Worm (Caenorhabditis elegans) whole organism, L4 larva: ENCODE measurements around the gene srz-20.
"Not testable (repeated sequence)": the region's sequence is repeated elsewhere in the genome, so short reads cannot be mapped to it uniquely, and the experiment has no call there.

Source experiments
- F49E8.2 ChIP-seq: sonication (generic microtip); optimal IDR thresholded peaks from 2 replicates; lab custom pipeline; 2016; ENCODE audit warnings: missing compliant biosample characterization, mild to moderate bottlenecking, missing genetic modification characterization, borderline replicate concordance
- Y105C5A.15 ChIP-seq: fragments of 200-800 bp; sonication (Bioruptor generic); IDR thresholded peaks from 2 replicates; pipeline ENCODE4 v1.3.6; 2022; ENCODE audit warnings: missing genetic modification characterization, missing compliant biosample characterization
- Y48G9A.11 ChIP-seq: fragments of 200-800 bp; sonication (Bioruptor generic); IDR thresholded peaks from 2 replicates; pipeline ENCODE4 v1.3.6; 2022; ENCODE audit warnings: missing genetic modification reagents, missing genetic modification characterization, missing compliant biosample characterization
- Y75B8A.6 ChIP-seq: fragments of 200-800 bp; sonication (Bioruptor generic); IDR thresholded peaks from 2 replicates; pipeline ENCODE4 v1.3.6; 2022; ENCODE audit warnings: missing genetic modification reagents, missing genetic modification characterization, missing compliant biosample characterization
- ZK546.5 ChIP-seq, 2 experiments: sonication (generic microtip); optimal IDR thresholded peaks; 2 replicates each; lab custom pipeline; 2017; ENCODE audit warnings: missing biosample characterization in 2 of 2, missing genetic modification characterization in 2 of 2
- aha-1 ChIP-seq: fragments of 150-350 bp; peaks from one replicate; lab custom pipeline; 2014; ENCODE audit warnings: missing biosample characterization, missing genetic modification characterization
- aly-2 ChIP-seq: sonication (generic microtip); optimal IDR thresholded peaks from 2 replicates; lab custom pipeline; 2018; ENCODE audit warnings: missing biosample characterization, missing genetic modification characterization
- attf-4 ChIP-seq: sonication (generic microtip); optimal IDR thresholded peaks from 3 replicates; lab custom pipeline; 2017; ENCODE audit warnings: missing biosample characterization, missing genetic modification characterization
- ceh-20 ChIP-seq: fragments of 200-800 bp; sonication (Bioruptor generic); IDR thresholded peaks from 2 replicates; pipeline ENCODE4 v1.3.6; 2022; ENCODE audit warnings: missing genetic modification reagents, missing genetic modification characterization, missing compliant biosample characterization
- ceh-44 ChIP-seq: fragments of 200-800 bp; sonication (Bioruptor generic); IDR thresholded peaks from 2 replicates; pipeline ENCODE4 v1.3.6; 2022; ENCODE audit warnings: missing genetic modification reagents, missing genetic modification characterization, missing compliant biosample characterization
- ceh-62 ChIP-seq: sonication (generic microtip); optimal IDR thresholded peaks from 2 replicates; lab custom pipeline; 2017; ENCODE audit warnings: missing biosample characterization, missing genetic modification characterization
- cey-2 ChIP-seq: sonication (generic microtip); optimal IDR thresholded peaks from 3 replicates; lab custom pipeline; 2017; ENCODE audit warnings: missing genetic modification characterization, mild to moderate bottlenecking, missing compliant biosample characterization, antibody characterized with exemption, borderline replicate concordance; ENCODE audit not compliant: insufficient read depth
- dmd-6 ChIP-seq: fragments of 200-800 bp; sonication (Bioruptor generic); IDR thresholded peaks from 2 replicates; pipeline ENCODE4 v1.3.6; 2022; ENCODE audit warnings: missing genetic modification reagents, missing genetic modification characterization, missing compliant biosample characterization
- dpl-1 ChIP-seq: fragments of 150-350 bp; optimal IDR thresholded peaks from 2 replicates; lab custom pipeline; 2014; ENCODE audit warnings: missing biosample characterization, missing genetic modification reagents, missing genetic modification characterization
- egl-27 ChIP-seq: sonication (generic microtip); optimal IDR thresholded peaks from 3 replicates; lab custom pipeline; 2017; ENCODE audit warnings: missing biosample characterization, missing genetic modification reagents, missing genetic modification characterization
- hlh-11 ChIP-seq: fragments of 200-800 bp; sonication (Bioruptor generic); optimal IDR thresholded peaks from 2 replicates; lab custom pipeline; 2018; ENCODE audit warnings: mild to moderate bottlenecking, missing genetic modification characterization, missing compliant biosample characterization
- hmg-1.1 ChIP-seq: fragments of 200-800 bp; sonication (Bioruptor generic); IDR thresholded peaks from 2 replicates; pipeline ENCODE4 v1.3.6; 2022; ENCODE audit warnings: missing genetic modification reagents, missing genetic modification characterization, missing compliant biosample characterization
- jun-1 ChIP-seq: fragments of 150-350 bp; optimal IDR thresholded peaks from 2 replicates; lab custom pipeline; 2014; ENCODE audit warnings: missing biosample characterization, missing genetic modification reagents, missing genetic modification characterization
- mdl-1 ChIP-seq, 2 experiments: fragments of 150-350 bp in 1 of 2; sonication (generic microtip) in 1 of 2; optimal IDR thresholded peaks; 2 replicates each; lab custom pipeline; 2014 to 2017; ENCODE audit warnings: missing biosample characterization in 2 of 2, missing genetic modification characterization in 2 of 2
- mes-2 ChIP-seq: sonication (generic microtip); optimal IDR thresholded peaks from 2 replicates; lab custom pipeline; 2016; ENCODE audit warnings: missing genotype, mild to moderate bottlenecking, missing genetic modification characterization, missing compliant biosample characterization; ENCODE audit not compliant: poor library complexity, severe bottlenecking
- mxl-2 ChIP-seq: fragments of 200-800 bp; sonication (Bioruptor generic); conservative IDR thresholded peaks from 2 replicates; pipeline ENCODE4 v1.3.6; 2022; ENCODE audit warnings: missing genetic modification reagents, missing genetic modification characterization, missing compliant biosample characterization
- nhr-102 ChIP-seq: sonication (generic microtip); optimal IDR thresholded peaks from 2 replicates; lab custom pipeline; 2016; ENCODE audit warnings: mild to moderate bottlenecking, missing genetic modification characterization, moderate library complexity, missing compliant biosample characterization
- nhr-11 ChIP-seq: fragments of 150-350 bp; optimal IDR thresholded peaks from 2 replicates; lab custom pipeline; 2014; ENCODE audit warnings: missing biosample characterization, missing genetic modification characterization
- nhr-25 ChIP-seq: sonication (generic microtip); optimal IDR thresholded peaks from 2 replicates; lab custom pipeline; 2017; ENCODE audit warnings: missing genetic modification characterization, mild to moderate bottlenecking, missing compliant biosample characterization, antibody characterized with exemption, moderate library complexity, borderline replicate concordance; ENCODE audit not compliant: insufficient read depth
- nhr-28 ChIP-seq: fragments of 150-350 bp; optimal IDR thresholded peaks from 2 replicates; lab custom pipeline; 2014; ENCODE audit warnings: missing biosample characterization, missing genetic modification characterization
- nhr-42 ChIP-seq: fragments of 200-800 bp; sonication (Bioruptor generic); IDR thresholded peaks from 2 replicates; pipeline ENCODE4 v1.3.6; 2022; ENCODE audit warnings: missing genetic modification characterization, missing compliant biosample characterization
- nhr-48 ChIP-seq: sonication (generic microtip); optimal IDR thresholded peaks from 2 replicates; lab custom pipeline; 2016; ENCODE audit warnings: mild to moderate bottlenecking, missing genetic modification characterization, missing compliant biosample characterization
- nhr-6 ChIP-seq: fragments of 150-350 bp; optimal IDR thresholded peaks from 2 replicates; lab custom pipeline; 2014; ENCODE audit warnings: missing biosample characterization, missing genetic modification characterization
- nhr-77 ChIP-seq: fragments of 150-350 bp; optimal IDR thresholded peaks from 2 replicates; lab custom pipeline; 2014; ENCODE audit warnings: missing biosample characterization, missing genetic modification characterization
- php-3 ChIP-seq: fragments of 200-800 bp; sonication (Bioruptor generic); IDR thresholded peaks from 2 replicates; pipeline ENCODE4 v1.3.6; 2022; ENCODE audit warnings: missing genetic modification reagents, missing genetic modification characterization, missing compliant biosample characterization
- pqm-1 ChIP-seq: sonication (generic microtip); optimal IDR thresholded peaks from 2 replicates; lab custom pipeline; 2017; ENCODE audit warnings: missing biosample characterization, missing genetic modification characterization
- rbr-2 ChIP-seq: sonication (generic microtip); optimal IDR thresholded peaks from 2 replicates; lab custom pipeline; 2016; ENCODE audit warnings: missing genotype, missing genetic modification characterization, missing compliant biosample characterization
- set-16 ChIP-seq: fragments of 200-800 bp; sonication (Bioruptor generic); IDR thresholded peaks from 2 replicates; pipeline ENCODE4 v1.3.6; 2022; ENCODE audit warnings: missing genetic modification reagents, missing genetic modification characterization, missing compliant biosample characterization
- tra-1 ChIP-seq: fragments of 200-800 bp; sonication (Bioruptor generic); IDR thresholded peaks from 2 replicates; pipeline ENCODE4 v1.3.6; 2022; ENCODE audit warnings: missing genetic modification reagents, missing genetic modification characterization, missing compliant biosample characterization
- unc-130 ChIP-seq: sonication (generic microtip); optimal IDR thresholded peaks from 2 replicates; lab custom pipeline; 2016; ENCODE audit warnings: missing genetic modification reagents, missing genetic modification characterization, missing compliant biosample characterization
- unc-39 ChIP-seq: sonication (generic microtip); optimal IDR thresholded peaks from 2 replicates; lab custom pipeline; 2017; ENCODE audit warnings: missing biosample characterization, missing genetic modification characterization
- unc-62 ChIP-seq, 3 experiments: fragments of 150-350 bp in 1 of 3; sonication (generic microtip); optimal IDR thresholded peaks in 2 of 3; peaks in 1 of 3; 1 replicate in 1 of 3; 2 replicates in 2 of 3; lab custom pipeline; 2014 to 2017; ENCODE audit warnings: missing biosample characterization in 3 of 3, missing genetic modification characterization in 3 of 3, missing genetic modification reagents in 3 of 3, missing genotype in 1 of 3
- vab-7 ChIP-seq: fragments of 200-800 bp; sonication (Bioruptor generic); IDR thresholded peaks from 2 replicates; pipeline ENCODE4 v1.3.6; 2022; ENCODE audit warnings: missing genetic modification reagents, missing genetic modification characterization, missing compliant biosample characterization
- zfp-2 ChIP-seq: sonication (generic microtip); optimal IDR thresholded peaks from 2 replicates; lab custom pipeline; 2016; ENCODE audit warnings: mild to moderate bottlenecking, missing genetic modification characterization, missing compliant biosample characterization

Gene srz-20

ce11 chrIV:3932408-3932807, 17.0 kb downstream of the srz-20 start, which contains the start of gene clec-70:
Gene clec-70 (plus strand): TSS chrIV:3932708.
- TF ChIP-seq egl-27; php-3 (GFP tag; lab: Robert Waterston, UW); ceh-20 (GFP tag; lab: Robert Waterston, UW): not testable (repeated sequence)

- no peak for TF ChIP-seq set-16 (GFP tag; lab: Robert Waterston, UW)
- TF ChIP-seq aha-1 = peak; percentile 57
- no peak for TF ChIP-seq mes-2 (tag; lab: Kevin White, UChicago)
- TF ChIP-seq mxl-2 (GFP tag; lab: Robert Waterston, UW) = no peak
- TF ChIP-seq unc-62 (GFP tag; optimal IDR thresholded peaks at IDR 0.05 in 1 of 2; lab: Kevin White, UChicago) = peak in 1 of 2 experiments; percentile 55
- TF ChIP-seq unc-62 (tag; optimal IDR thresholded peaks at IDR 0.05; lab: Kevin White, UChicago) = no peak
Observed at ce11 chrIV:3937097-3937496, 21.7 kb downstream of the srz-20 start, which contains the start of gene clec-71. Gene clec-71 (plus strand): TSS chrIV:3937458.

ce11 chrIV:3941658-3942328, 26.4 kb downstream of the srz-20 start, which contains the start of gene clec-174:
Gene clec-174 (minus strand): TSS chrIV:3941708.
- TF ChIP-seq nhr-77 (peak; percentile 54), pqm-1 (tag; lab: Kevin White, UChicago) (peak; percentile 6), ZK546.5 (tag; optimal IDR thresholded peaks at IDR 0.05; lab: Kevin White, UChicago) (no peak), aha-1 (peak; percentile 87), unc-62 (GFP tag; optimal IDR thresholded peaks at IDR 0.05 in 1 of 2; lab: Kevin White, UChicago) (peak in 1 of 2 experiments; percentile 35), unc-62 (tag; optimal IDR thresholded peaks at IDR 0.05; lab: Kevin White, UChicago) (no peak), nhr-28 (tag; lab: Kevin White, UChicago) (peak; percentile 87), dpl-1 (GFP tag; lab: Kevin White, UChicago) (no peak)
- TF ChIP-seq, all 104 proteins: peak for 5

ce11 chrIV:3943003-3943402, 27.6 kb downstream of the srz-20 start, which contains the start of gene Y46C8AL.11:
Gene Y46C8AL.11 (plus strand): TSS chrIV:3943303.
- TF ChIP-seq pqm-1 (tag; lab: Kevin White, UChicago) (no peak), ceh-62 (tag; lab: Kevin White, UChicago) (no peak), tra-1 (GFP tag; lab: Robert Waterston, UW) (no peak), nhr-11 (no peak), Y48G9A.11 (GFP tag; lab: Robert Waterston, UW) (no peak), nhr-6 (tag; lab: Kevin White, UChicago) (no peak), dmd-6 (no peak), Y75B8A.6 (GFP tag; lab: Robert Waterston, UW) (no peak)

DNA sequence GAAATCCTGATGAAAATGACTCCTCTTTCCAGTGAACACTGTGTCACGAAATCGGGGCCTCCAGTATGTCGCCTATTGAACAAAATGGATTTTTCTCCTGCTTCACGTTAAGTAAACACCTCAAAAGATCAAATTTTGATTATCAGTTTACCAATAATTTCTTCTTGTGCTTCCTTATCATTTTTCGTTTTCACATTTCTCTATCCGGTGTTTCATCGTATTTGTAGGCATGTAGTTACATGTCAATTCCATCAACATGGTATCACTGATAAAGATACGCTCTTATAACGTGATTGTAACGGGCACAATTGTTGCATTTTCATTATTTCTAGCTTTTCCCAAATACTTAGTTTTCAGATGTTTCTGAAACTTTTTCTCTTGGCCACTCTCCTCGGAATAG, 29.1 kb downstream of the srz-20 start, which contains the start of gene clec-72:
TSS of gene clec-72 (plus strand) at position 358 of the 400 bp plus-strand sequence.
- TF ChIP-seq nhr-25 (tag; lab: Kevin White, UChicago) = no peak
- no peak for TF ChIP-seq ZK546.5 (tag; optimal IDR thresholded peaks at IDR 0.05; lab: Kevin White, UChicago)
- peak; percentile 66 for TF ChIP-seq hlh-11
- no peak for TF ChIP-seq Y105C5A.15 (GFP tag; lab: Robert Waterston, UW)
- no peak for TF ChIP-seq aly-2 (tag; lab: Kevin White, UChicago)
- no peak for TF ChIP-seq ceh-44 (GFP tag; lab: Robert Waterston, UW)
- no peak for TF ChIP-seq attf-4
- peak in 1 of 2 experiments; percentile 50 for TF ChIP-seq mdl-1 (tag; optimal IDR thresholded peaks at IDR 0.05; lab: Kevin White, UChicago)
- peak; percentile 99 for TF ChIP-seq nhr-28 (tag; lab: Kevin White, UChicago)
- TF ChIP-seq nhr-102 (tag; lab: Kevin White, UChicago) = no peak
- TF ChIP-seq pqm-1 (tag; lab: Kevin White, UChicago) = peak; percentile 98
- no peak for TF ChIP-seq jun-1
- TF ChIP-seq vab-7 (GFP tag; lab: Robert Waterston, UW) = no peak
- 0 out of 2 replicates have a peak, but pooled peaks have one; percentile 7 for TF ChIP-seq Y75B8A.6 (GFP tag; lab: Robert Waterston, UW)
- no peak for TF ChIP-seq unc-130 (GFP tag; lab: Kevin White, UChicago)
- no peak for TF ChIP-seq zfp-2 (tag; lab: Kevin White, UChicago)
- TF ChIP-seq F49E8.2 (tag; lab: Kevin White, UChicago) = no peak
- peak; percentile 92 for TF ChIP-seq dmd-6
- no peak for TF ChIP-seq hmg-1.1
- TF ChIP-seq cey-2 (tag; lab: Kevin White, UChicago) = no peak
- peak; percentile 88 for TF ChIP-seq nhr-77
- TF ChIP-seq unc-39 = no peak
- TF ChIP-seq rbr-2 = no peak
- TF ChIP-seq nhr-48 (tag; lab: Kevin White, UChicago) = no peak
- no peak for TF ChIP-seq nhr-42 (GFP tag; lab: Robert Waterston, UW)
- TF ChIP-seq php-3 (GFP tag; lab: Robert Waterston, UW) = peak; percentile 34; the same call in 1 of the 2 replicates
